Worm (Caenorhabditis elegans) whole organism, L4 larva: Measurements from ENCODE around the gene ztf-1.

Experiments
- aly-2 ChIP-seq: sonication (generic microtip); optimal IDR thresholded peaks from 2 replicates; lab custom pipeline; 2018; ENCODE audit warnings: missing biosample characterization, missing genetic modification characterization
- egl-27 ChIP-seq: sonication (generic microtip); optimal IDR thresholded peaks from 3 replicates; lab custom pipeline; 2017; ENCODE audit warnings: missing biosample characterization, missing genetic modification reagents, missing genetic modification characterization
- lin-15B ChIP-seq: fragments of 150-350 bp; sonication (generic microtip); optimal IDR thresholded peaks from 3 replicates; lab custom pipeline; 2014; ENCODE audit warnings: missing biosample characterization, missing genetic modification characterization
- mes-2 ChIP-seq: sonication (generic microtip); optimal IDR thresholded peaks from 2 replicates; lab custom pipeline; 2016; ENCODE audit warnings: missing genotype, mild to moderate bottlenecking, missing genetic modification characterization, missing compliant biosample characterization; ENCODE audit not compliant: poor library complexity, severe bottlenecking
- nhr-11 ChIP-seq: fragments of 150-350 bp; optimal IDR thresholded peaks from 2 replicates; lab custom pipeline; 2014; ENCODE audit warnings: missing biosample characterization, missing genetic modification characterization
- nhr-42 ChIP-seq: fragments of 200-800 bp; sonication (Bioruptor generic); IDR thresholded peaks from 2 replicates; pipeline ENCODE4 v1.3.6; 2022; ENCODE audit warnings: missing genetic modification characterization, missing compliant biosample characterization
- nhr-76 ChIP-seq: fragments of 150-350 bp; optimal IDR thresholded peaks from 2 replicates; lab custom pipeline; 2014; ENCODE audit warnings: missing biosample characterization, missing genetic modification characterization
- pha-4 ChIP-seq, 2 experiments: fragments of 150-350 bp in 1 of 2; fragments of 200-800 bp in 1 of 2; sonication (Bioruptor generic) in 1 of 2; IDR thresholded peaks in 1 of 2; optimal IDR thresholded peaks in 1 of 2; 2 replicates each; pipeline versions ENCODE4 v1.3.6 to Lab custom; 2014 to 2022; ENCODE audit warnings: missing genetic modification characterization in 2 of 2, missing genetic modification reagents in 2 of 2, missing biosample characterization in 1 of 2, missing compliant biosample characterization in 1 of 2
- pqm-1 ChIP-seq: sonication (generic microtip); optimal IDR thresholded peaks from 2 replicates; lab custom pipeline; 2017; ENCODE audit warnings: missing biosample characterization, missing genetic modification characterization
- unc-62 ChIP-seq, 3 experiments: fragments of 150-350 bp in 1 of 3; sonication (generic microtip); optimal IDR thresholded peaks in 2 of 3; peaks in 1 of 3; 1 replicate in 1 of 3; 2 replicates in 2 of 3; lab custom pipeline; 2014 to 2017; ENCODE audit warnings: missing biosample characterization in 3 of 3, missing genetic modification characterization in 3 of 3, missing genetic modification reagents in 3 of 3, missing genotype in 1 of 3
- zfp-2 ChIP-seq: sonication (generic microtip); optimal IDR thresholded peaks from 2 replicates; lab custom pipeline; 2016; ENCODE audit warnings: mild to moderate bottlenecking, missing genetic modification characterization, missing compliant biosample characterization
- zfp-3 ChIP-seq: fragments of 200-800 bp; sonication (Bioruptor generic); conservative IDR thresholded peaks from 2 replicates; pipeline ENCODE4 v1.3.6; 2022; ENCODE audit warnings: missing genetic modification reagents, missing genetic modification characterization, missing compliant biosample characterization

DNA sequence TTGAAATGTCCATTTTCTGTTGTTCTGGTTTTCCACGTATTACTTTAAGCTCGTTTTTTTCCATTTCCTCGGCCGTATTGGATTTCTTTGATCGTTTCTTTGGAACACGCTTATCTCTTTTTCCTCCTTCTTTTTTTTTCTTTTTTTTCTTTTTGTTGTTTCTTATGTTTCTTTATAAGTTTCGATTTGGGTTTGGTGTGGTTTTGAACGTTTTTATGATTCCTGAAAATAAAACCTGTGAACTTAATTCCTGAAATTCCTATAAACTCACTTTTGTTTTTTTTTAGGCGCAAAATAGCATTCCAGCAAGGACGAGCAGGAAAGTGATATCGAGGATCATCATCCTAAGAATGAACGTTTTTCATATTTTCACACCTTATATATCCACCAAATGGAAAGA lies 21.0 kb downstream of the ztf-1 start, which contains the start of gene K02D10.2:
- TF ChIP-seq lin-15B (tag; lab: Kevin White, UChicago) (no peak), nhr-42 (GFP tag; lab: Robert Waterston, UW) (no peak), aly-2 (no peak), zfp-3 (GFP tag; lab: Robert Waterston, UW) (no peak), unc-62 (GFP tag; optimal IDR thresholded peaks at IDR 0.05 in 1 of 2; lab: Kevin White, UChicago) (no peak), unc-62 (tag; optimal IDR thresholded peaks at IDR 0.05; lab: Kevin White, UChicago) (no peak), egl-27 (tag; lab: Kevin White, UChicago) (no peak), pqm-1 (tag; lab: Kevin White, UChicago) (no peak), nhr-76 (tag; lab: Kevin White, UChicago) (no peak), nhr-11 (tag; lab: Kevin White, UChicago) (no peak), zfp-2 (tag; lab: Kevin White, UChicago) (no peak), pha-4 (GFP tag; IDR thresholded peaks at IDR 0.05; lab: Robert Waterston, UW) (no peak), pha-4 (tag; optimal IDR thresholded peaks at IDR 0.05; lab: Kevin White, UChicago) (no peak), mes-2 (tag; lab: Kevin White, UChicago) (no peak)
